Fruit fly (Drosophila melanogaster) whole organism, embryonic: ENCODE data around the gene scaf6.

Experiments
- Asciz ChIP-seq: fragments of 200-800 bp; sonication (Bioruptor generic); optimal IDR thresholded peaks from 2 replicates; lab custom pipeline; 2017; ENCODE audit warnings: missing biosample characterization, mild to moderate bottlenecking, missing genetic modification characterization, missing genetic modification reagents
- Bgb ChIP-seq: fragments of 200-800 bp; sonication (Bioruptor generic); IDR thresholded peaks from 2 replicates; pipeline ENCODE4 v1.3.6; 2022; ENCODE audit warnings: missing biosample characterization, missing genetic modification characterization; ENCODE audit not compliant: partially characterized antibody
- CG10543 ChIP-seq: fragments of 200-800 bp; sonication (Bioruptor generic); optimal IDR thresholded peaks from 3 replicates; lab custom pipeline; 2017; ENCODE audit warnings: missing biosample characterization, mild to moderate bottlenecking, missing genetic modification characterization, moderate library complexity
- CG10959 ChIP-seq: fragments of 200-800 bp; sonication (Bioruptor generic); IDR thresholded peaks from 2 replicates; pipeline ENCODE4 v1.3.6; 2022; ENCODE audit warnings: missing biosample characterization, missing genetic modification characterization
- CG11504 ChIP-seq: fragments of 200-800 bp; sonication (Bioruptor generic); optimal IDR thresholded peaks from 3 replicates; lab custom pipeline; 2019; ENCODE audit warnings: missing biosample characterization, mild to moderate bottlenecking, missing genetic modification characterization, moderate library complexity
- CG11696 ChIP-seq: fragments of 200-800 bp; sonication (Bioruptor generic); IDR thresholded peaks from 2 replicates; pipeline ENCODE4 v1.3.6; 2022; ENCODE audit warnings: missing biosample characterization, missing genetic modification characterization
- CG1233 ChIP-seq: fragments of 200-800 bp; sonication (Bioruptor generic); optimal IDR thresholded peaks from 4 replicates; lab custom pipeline; 2018; ENCODE audit warnings: missing biosample characterization, mild to moderate bottlenecking, missing genetic modification characterization
- CG14710 ChIP-seq: fragments of 200-800 bp; sonication (Bioruptor generic); optimal IDR thresholded peaks from 3 replicates; lab custom pipeline; 2019; ENCODE audit warnings: missing biosample characterization, mild to moderate bottlenecking, missing genetic modification characterization, moderate library complexity
- CG1529 ChIP-seq: fragments of 200-800 bp; sonication (Bioruptor generic); optimal IDR thresholded peaks from 3 replicates; lab custom pipeline; 2018; ENCODE audit warnings: missing biosample characterization, missing genetic modification characterization
- CG15479 ChIP-seq: fragments of 200-800 bp; sonication (Bioruptor generic); optimal IDR thresholded peaks from 3 replicates; lab custom pipeline; 2019; ENCODE audit warnings: missing biosample characterization, mild to moderate bottlenecking, missing genetic modification characterization, moderate library complexity
- CG15601 ChIP-seq: fragments of 200-800 bp; sonication (Bioruptor generic); optimal IDR thresholded peaks from 3 replicates; lab custom pipeline; 2019; ENCODE audit warnings: missing biosample characterization, mild to moderate bottlenecking, missing genetic modification characterization, moderate library complexity
- CG15696 ChIP-seq: fragments of 200-800 bp; sonication (Bioruptor generic); optimal IDR thresholded peaks from 2 replicates; lab custom pipeline; 2019; ENCODE audit warnings: missing biosample characterization, mild to moderate bottlenecking, missing genetic modification characterization, moderate library complexity
- CG1602 ChIP-seq: fragments of 200-800 bp; sonication (Bioruptor generic); optimal IDR thresholded peaks from 3 replicates; lab custom pipeline; 2016; ENCODE audit warnings: missing biosample characterization, missing genetic modification characterization
- CG16863 ChIP-seq: fragments of 200-800 bp; sonication (Bioruptor generic); optimal IDR thresholded peaks from 3 replicates; lab custom pipeline; 2016; ENCODE audit warnings: missing biosample characterization, missing genetic modification characterization
- CG17829 ChIP-seq: fragments of 200-800 bp; optimal IDR thresholded peaks from 2 replicates; lab custom pipeline; 2019; ENCODE audit warnings: missing biosample characterization, mild to moderate bottlenecking, missing genetic modification characterization, moderate library complexity
- CG1792 ChIP-seq: fragments of 200-800 bp; sonication (Bioruptor generic); optimal IDR thresholded peaks from 2 replicates; lab custom pipeline; 2016; ENCODE audit warnings: missing biosample characterization, missing genetic modification characterization
- CG33557 ChIP-seq: fragments of 200-800 bp; sonication (Bioruptor generic); optimal IDR thresholded peaks from 2 replicates; lab custom pipeline; 2019; ENCODE audit warnings: missing biosample characterization, mild to moderate bottlenecking, missing genetic modification characterization, moderate library complexity
- CG3407 ChIP-seq: fragments of 200-800 bp; sonication (Bioruptor generic); optimal IDR thresholded peaks from 2 replicates; lab custom pipeline; 2018; ENCODE audit warnings: missing biosample characterization, mild to moderate bottlenecking, missing genetic modification characterization
- CG4730 ChIP-seq: fragments of 200-800 bp; sonication (Bioruptor generic); IDR thresholded peaks from 2 replicates; pipeline ENCODE4 v1.3.6; 2022; ENCODE audit warnings: missing biosample characterization, missing genetic modification characterization
- CG5953 ChIP-seq: fragments of 200-800 bp; sonication (Bioruptor generic); IDR thresholded peaks from 2 replicates; pipeline ENCODE4 v1.3.6; 2022; ENCODE audit warnings: missing biosample characterization, missing genetic modification characterization
- CG7963 ChIP-seq: fragments of 200-800 bp; sonication (Bioruptor generic); IDR thresholded peaks from 3 replicates; pipeline ENCODE4 v1.3.6; 2022; ENCODE audit warnings: missing biosample characterization, missing genetic modification characterization; ENCODE audit not compliant: partially characterized antibody
- CG8290 ChIP-seq, 3 experiments: fragments of 200-800 bp; sonication (Bioruptor generic); optimal IDR thresholded peaks; 2 replicates each; lab custom pipeline; 2016 to 2019; ENCODE audit warnings: missing biosample characterization in 3 of 3, missing genetic modification characterization in 3 of 3, mild to moderate bottlenecking in 2 of 3, moderate library complexity in 1 of 3
- CG9437 ChIP-seq: fragments of 200-800 bp; sonication (Bioruptor generic); optimal IDR thresholded peaks from 2 replicates; lab custom pipeline; 2018; ENCODE audit warnings: missing biosample characterization, mild to moderate bottlenecking, missing genetic modification characterization
- Eip74EF ChIP-seq, 2 experiments: fragments of 200-800 bp in 1 of 2; fragments of >200 bp in 1 of 2; sonication (Bioruptor generic) in 1 of 2; optimal IDR thresholded peaks; 2 replicates each; lab custom pipeline; 2017 to 2019; ENCODE audit warnings: missing biosample characterization in 2 of 2, missing genetic modification characterization in 2 of 2, mild to moderate bottlenecking in 1 of 2, moderate library complexity in 1 of 2
- MBD-R2 ChIP-seq: fragments of 200-800 bp; sonication (Bioruptor generic); IDR thresholded peaks from 2 replicates; pipeline ENCODE4 v1.3.6; 2022; ENCODE audit warnings: missing biosample characterization, missing genetic modification characterization
- Max ChIP-seq: fragments of 200-800 bp; sonication (Bioruptor generic); optimal IDR thresholded peaks from 2 replicates; lab custom pipeline; 2016; ENCODE audit warnings: missing biosample characterization, mild to moderate bottlenecking, missing genetic modification characterization
- Opbp ChIP-seq: fragments of 200-800 bp; sonication (Bioruptor generic); IDR thresholded peaks from 3 replicates; pipeline ENCODE4 v1.3.6; 2022; ENCODE audit warnings: missing biosample characterization, missing genetic modification characterization; ENCODE audit not compliant: partially characterized antibody
- Sry-β ChIP-seq: fragments of 200-800 bp; sonication (Bioruptor generic); optimal IDR thresholded peaks from 2 replicates; lab custom pipeline; 2018; ENCODE audit warnings: missing biosample characterization, mild to moderate bottlenecking, missing genetic modification characterization, moderate library complexity
- Ssrp ChIP-seq: fragments of 200-800 bp; sonication (Bioruptor generic); optimal IDR thresholded peaks from 2 replicates; lab custom pipeline; 2018; ENCODE audit warnings: missing biosample characterization, mild to moderate bottlenecking, missing genetic modification characterization, moderate library complexity
- TFAM ChIP-seq: fragments of 200-800 bp; sonication (Bioruptor generic); optimal IDR thresholded peaks from 2 replicates; lab custom pipeline; 2017; ENCODE audit warnings: missing biosample characterization, missing genetic modification characterization, inconsistent platforms
- Xrp1 ChIP-seq: fragments of 200-800 bp; sonication (Bioruptor generic); IDR thresholded peaks from 2 replicates; pipeline ENCODE4 v1.3.6; 2022; ENCODE audit warnings: missing biosample characterization, missing genetic modification characterization
- YL-1 ChIP-seq: fragments of 200-800 bp; sonication (Bioruptor generic); optimal IDR thresholded peaks from 3 replicates; lab custom pipeline; 2017; ENCODE audit warnings: missing biosample characterization, mild to moderate bottlenecking, missing genetic modification characterization
- ab ChIP-seq: fragments of 200-800 bp; sonication (Bioruptor generic); optimal IDR thresholded peaks from 2 replicates; lab custom pipeline; 2016; ENCODE audit warnings: missing biosample characterization, missing genetic modification characterization
- bsh ChIP-seq, 2 experiments: fragments of 200-800 bp; sonication (Bioruptor generic); optimal IDR thresholded peaks; 2 replicates each; lab custom pipeline; 2017 to 2018; ENCODE audit warnings: mild to moderate bottlenecking in 2 of 2, missing biosample characterization in 2 of 2, missing genetic modification characterization in 2 of 2, moderate library complexity in 1 of 2
- chm ChIP-seq: fragments of 200-800 bp; sonication (Bioruptor generic); IDR thresholded peaks from 2 replicates; pipeline ENCODE4 v1.3.6; 2022; ENCODE audit warnings: missing biosample characterization, missing genetic modification characterization
- crol ChIP-seq: fragments of 200-800 bp; sonication (Bioruptor generic); IDR thresholded peaks from 2 replicates; pipeline ENCODE4 v1.3.6; 2022; ENCODE audit warnings: missing biosample characterization, missing genetic modification characterization
- fd64A ChIP-seq: fragments of 200-800 bp; sonication (Bioruptor generic); optimal IDR thresholded peaks from 3 replicates; lab custom pipeline; 2018; ENCODE audit warnings: missing biosample characterization, mild to moderate bottlenecking, missing genetic modification characterization
- gem ChIP-seq: fragments of 200-800 bp; sonication (Bioruptor generic); optimal IDR thresholded peaks from 2 replicates; lab custom pipeline; 2019; ENCODE audit warnings: missing biosample characterization, mild to moderate bottlenecking, missing genetic modification characterization, moderate library complexity
- luna ChIP-seq: fragments of 200-800 bp; sonication (Bioruptor generic); optimal IDR thresholded peaks from 2 replicates; lab custom pipeline; 2016; ENCODE audit warnings: missing biosample characterization, missing genetic modification characterization
- mam ChIP-seq: fragments of 200-800 bp; sonication (Bioruptor generic); optimal IDR thresholded peaks from 3 replicates; lab custom pipeline; 2016; ENCODE audit warnings: missing biosample characterization, missing genetic modification characterization
- onecut ChIP-seq: fragments of 200-800 bp; sonication (Bioruptor generic); IDR thresholded peaks from 2 replicates; pipeline ENCODE4 v1.3.6; 2022; ENCODE audit warnings: missing biosample characterization, missing genetic modification characterization
- phol ChIP-seq: fragments of 200-800 bp; sonication (Bioruptor generic); optimal IDR thresholded peaks from 3 replicates; lab custom pipeline; 2018; ENCODE audit warnings: missing biosample characterization, mild to moderate bottlenecking, missing genetic modification characterization, moderate library complexity
- pita ChIP-seq: fragments of 200-800 bp; sonication (Bioruptor generic); optimal IDR thresholded peaks from 2 replicates; lab custom pipeline; 2017; ENCODE audit warnings: missing biosample characterization, mild to moderate bottlenecking, missing genetic modification characterization
- pzg ChIP-seq: fragments of 200-800 bp; sonication (Bioruptor generic); optimal IDR thresholded peaks from 3 replicates; lab custom pipeline; 2018; ENCODE audit warnings: missing biosample characterization, mild to moderate bottlenecking, missing genetic modification characterization, moderate library complexity
- rib ChIP-seq: fragments of 200-800 bp; sonication (Bioruptor generic); IDR thresholded peaks from 2 replicates; pipeline ENCODE4 v1.3.6; 2022; ENCODE audit warnings: missing biosample characterization, missing genetic modification characterization
- sna ChIP-seq: fragments of 200-800 bp; sonication (Bioruptor generic); IDR thresholded peaks from 2 replicates; pipeline ENCODE4 v1.3.6; 2022; ENCODE audit warnings: missing biosample characterization, missing genetic modification characterization; ENCODE audit not compliant: partially characterized antibody
- sqz ChIP-seq: fragments of 200-800 bp; sonication (Bioruptor generic); optimal IDR thresholded peaks from 3 replicates; lab custom pipeline; 2018; ENCODE audit warnings: missing biosample characterization, mild to moderate bottlenecking, missing genetic modification characterization
- stc ChIP-seq: fragments of 200-800 bp; sonication (Bioruptor generic); IDR thresholded peaks from 2 replicates; pipeline ENCODE4 v1.3.6; 2022; ENCODE audit warnings: missing biosample characterization, missing genetic modification characterization
- vvl ChIP-seq: fragments of 200-800 bp; sonication (Bioruptor generic); IDR thresholded peaks from 2 replicates; pipeline ENCODE4 v1.3.6; 2022; ENCODE audit warnings: missing biosample characterization, missing genetic modification characterization
- zfh1 ChIP-seq: fragments of 200-800 bp; sonication (Bioruptor generic); IDR thresholded peaks from 3 replicates; pipeline ENCODE4 v1.3.6; 2022; ENCODE audit warnings: missing biosample characterization, missing genetic modification characterization

scaf6 gene

dm6 chr3L:17052388-17052905 lies 10.1 kb upstream of the scaf6 start (continued):
- TF ChIP-seq CG1529 (GFP tag; lab: Kevin White, UChicago) (no peak), pita (GFP tag; lab: Kevin White, UChicago) (no peak), Xrp1 (peak; percentile 45), fd64A (GFP tag; lab: Kevin White, UChicago) (no peak), CG3407 (GFP tag; lab: Kevin White, UChicago) (no peak), CG1233 (peak; percentile 4), Ssrp (no peak), pzg (GFP tag; lab: Kevin White, UChicago) (no peak), CG15601 (tag; lab: Kevin White, UChicago) (peak; percentile 40), Asciz (peak; percentile 13), luna (GFP tag; lab: Kevin White, UChicago) (no peak), CG1792 (GFP tag; lab: Kevin White, UChicago) (peak; percentile 29), CG8290 (GFP tag; optimal IDR thresholded peaks at IDR 0.05; lab: Kevin White, UChicago) (no peak), CG8290 (tag; optimal IDR thresholded peaks at IDR 0.05; lab: Kevin White, UChicago) (peak in 1 of 2 experiments; percentile 17), gem (peak; percentile 12), CG1602 (GFP tag; lab: Kevin White, UChicago) (no peak), CG15696 (peak; percentile 12), CG10959 (no peak), CG33557 (peak; percentile 30), Max (peak; percentile 5), bsh (GFP tag; optimal IDR thresholded peaks at IDR 0.05; lab: Kevin White, UChicago) (peak in 1 of 2 experiments; percentile 26), CG14710 (peak; percentile 6), stc (GFP tag; lab: Robert Waterston, UW) (no peak), chm (GFP tag; lab: Robert Waterston, UW) (no peak), CG11504 (tag; lab: Kevin White, UChicago) (peak; percentile 35)

dm6 chr3L:17051472-17051871 lies 9.1 kb upstream of the scaf6 start:
- TF ChIP-seq Sry-β (GFP tag; lab: Kevin White, UChicago): no peak
- no peak for TF ChIP-seq CG11696 (GFP tag; lab: Robert Waterston, UW)
- peak in 1 of 2 experiments; percentile 14 for TF ChIP-seq Eip74EF (GFP tag; optimal IDR thresholded peaks at IDR 0.05; lab: Kevin White, UChicago)
- TF ChIP-seq sqz: no peak
- TF ChIP-seq zfh1: no peak
- TF ChIP-seq onecut: peak; percentile 96
- TF ChIP-seq CG7963 (GFP tag; lab: Robert Waterston, UW): no peak
- peak; percentile 1 for TF ChIP-seq CG10543 (GFP tag; lab: Kevin White, UChicago)
- no peak for TF ChIP-seq Bgb (GFP tag; lab: Robert Waterston, UW)
- TF ChIP-seq MBD-R2 (GFP tag; lab: Robert Waterston, UW): 0 out of 2 replicates have a peak, but pooled peaks have one; percentile 9
- no peak for TF ChIP-seq mam (GFP tag; lab: Kevin White, UChicago)
- TF ChIP-seq CG15601 (tag; lab: Kevin White, UChicago): peak; percentile 49
- 0 out of 2 replicates have a peak, but pooled peaks have one; percentile 10 for TF ChIP-seq sna (GFP tag; lab: Robert Waterston, UW)
- peak; percentile 47; the same call in 1 of the 2 replicates for TF ChIP-seq crol (GFP tag; lab: Robert Waterston, UW)
- TF ChIP-seq CG4730 (GFP tag; lab: Robert Waterston, UW): no peak
- TF ChIP-seq phol: no peak
- TF ChIP-seq CG5953 (GFP tag; lab: Robert Waterston, UW): no peak
- no peak for TF ChIP-seq TFAM
- TF ChIP-seq CG16863 (GFP tag; lab: Kevin White, UChicago): no peak
- no peak for TF ChIP-seq CG9437
- TF ChIP-seq CG17829 (tag; lab: Kevin White, UChicago): no peak
- 0 out of 3 replicates have a peak, but pooled peaks have one; percentile 1 for TF ChIP-seq Opbp (GFP tag; lab: Robert Waterston, UW)
- no peak for TF ChIP-seq CG15479 (GFP tag; lab: Kevin White, UChicago)
- TF ChIP-seq vvl (GFP tag; lab: Robert Waterston, UW): 0 out of 2 replicates have a peak, but pooled peaks have one; percentile 0
- no peak for TF ChIP-seq ab (GFP tag; lab: Kevin White, UChicago)
- peak; percentile 7 for TF ChIP-seq YL-1
- no peak for TF ChIP-seq rib
